Worm (Caenorhabditis elegans): Measurements from ENCODE around the gene Y116F11A.1.

DNA sequence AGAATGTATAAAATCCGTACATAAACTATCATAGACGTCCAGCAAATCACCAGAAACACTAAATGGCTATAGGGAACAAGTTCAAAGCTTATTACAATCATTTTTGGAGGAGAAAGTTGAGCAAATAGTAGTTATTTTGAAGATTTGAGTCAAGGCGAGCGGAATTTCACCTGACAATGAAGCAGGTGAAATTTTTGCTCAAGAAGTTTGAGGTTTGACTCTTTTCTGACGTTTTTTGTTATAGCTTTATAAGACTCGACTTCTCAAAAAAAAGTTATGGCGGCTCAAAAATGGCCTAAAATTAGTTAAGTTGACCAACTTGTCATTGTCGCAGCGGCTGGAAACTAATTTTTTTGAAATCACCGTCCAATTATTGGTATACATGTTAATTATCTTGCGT lies 21.5 kb upstream of the Y116F11A.1 start, which contains the start of gene srv-3:
- no peak for TF ChIP-seq elt-3 (tag; optimal IDR thresholded peaks at IDR 0.05)
- TF ChIP-seq zag-1 (tag; optimal IDR thresholded peaks at IDR 0.05) = no peak
- no peak for TF ChIP-seq nhr-12 (tag; optimal IDR thresholded peaks at IDR 0.05)
- no peak for TF ChIP-seq nhr-237 (tag; optimal IDR thresholded peaks at IDR 0.05)
- no peak for TF ChIP-seq hmg-11 (tag; optimal IDR thresholded peaks at IDR 0.05)
- TF ChIP-seq snpc-4 (tag; optimal IDR thresholded peaks at IDR 0.05) = no peak
- TF ChIP-seq ceh-9 (tag; optimal IDR thresholded peaks at IDR 0.05) = no peak
- no peak for TF ChIP-seq pqm-1 (tag; optimal IDR thresholded peaks at IDR 0.05)
- TF ChIP-seq elt-1 (tag; optimal IDR thresholded peaks at IDR 0.05) = no peak
- TF ChIP-seq lin-15B (tag; optimal IDR thresholded peaks at IDR 0.05) = no peak
- no peak for TF ChIP-seq nfya-1 (tag; optimal IDR thresholded peaks at IDR 0.05; ENCODE audit: insufficient read depth)
- TF ChIP-seq skn-1 (tag; optimal IDR thresholded peaks at IDR 0.05) = no peak
